Fruit fly (Drosophila melanogaster): ENCODE data around the gene CG32815.
A peak's percentile ranks its signal among the peaks of the same experiment; 100 is the strongest.

CG32815 gene

DNA sequence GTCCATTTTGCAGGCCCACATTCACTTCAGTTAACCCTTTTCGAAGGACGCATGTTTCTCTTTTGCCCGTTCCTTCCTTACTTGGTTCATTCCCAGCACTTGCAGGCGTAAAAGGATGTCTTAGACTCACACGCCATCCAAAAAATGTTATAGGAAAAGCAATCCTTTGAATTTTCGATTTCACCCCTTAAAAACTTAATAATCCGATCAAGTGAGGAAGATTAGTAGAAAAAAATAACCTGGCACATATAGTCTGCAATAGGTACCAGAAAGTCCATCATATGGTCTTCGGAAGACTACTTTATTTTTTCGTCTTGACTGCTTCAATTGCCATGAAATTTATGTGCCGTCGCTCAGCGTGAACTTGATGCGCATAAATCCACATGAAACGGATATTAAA lies 10.9 kb upstream of the CG32815 start (continued):
- no peak for TF ChIP-seq pros (GFP tag; optimal IDR thresholded peaks at IDR 0.05)
- 0 out of 2 replicates have a peak, but pooled peaks have one; percentile 7 for TF ChIP-seq Ada2b (GFP tag; IDR thresholded peaks at IDR 0.05)
- peak; percentile 3 for TF ChIP-seq CG12391 (tag; optimal IDR thresholded peaks at IDR 0.05)
- no peak for TF ChIP-seq prd (optimal IDR thresholded peaks at IDR 0.05)
- TF ChIP-seq prd (GFP tag; IDR thresholded peaks at IDR 0.05) = peak; percentile 51; the same call in 1 of the 3 replicates
- 0 out of 2 replicates have a peak, but pooled peaks have one; percentile 14 for TF ChIP-seq sob (GFP tag; IDR thresholded peaks at IDR 0.05)
- TF ChIP-seq CG1603 (tag; optimal IDR thresholded peaks at IDR 0.05) = peak; percentile 10
- TF ChIP-seq Rfx (GFP tag; IDR thresholded peaks at IDR 0.05) = 0 out of 2 replicates have a peak, but pooled peaks have one; percentile 17
- TF ChIP-seq Ets65A (GFP tag) = peak; percentile 59
- TF ChIP-seq CG9437 (GFP tag; optimal IDR thresholded peaks at IDR 0.05) = no peak
- peak; percentile 52 for TF ChIP-seq CG2120 (GFP tag; optimal IDR thresholded peaks at IDR 0.05)
- peak; percentile 14; the same call in 1 of the 2 replicates for TF ChIP-seq CG3847 (GFP tag; IDR thresholded peaks at IDR 0.05)
- peak; percentile 45 for TF ChIP-seq D19B (GFP tag; optimal IDR thresholded peaks at IDR 0.05)
- peak; percentile 60; the same call in 2 of the 3 replicates for TF ChIP-seq row (GFP tag; IDR thresholded peaks at IDR 0.05)
- TF ChIP-seq Hmr (GFP tag; optimal IDR thresholded peaks at IDR 0.05) = peak; percentile 5
- peak; percentile 2 for TF ChIP-seq CG13424 (tag; optimal IDR thresholded peaks at IDR 0.05)
- TF ChIP-seq Sry-δ (GFP tag; optimal IDR thresholded peaks at IDR 0.05) = no peak

DNA sequence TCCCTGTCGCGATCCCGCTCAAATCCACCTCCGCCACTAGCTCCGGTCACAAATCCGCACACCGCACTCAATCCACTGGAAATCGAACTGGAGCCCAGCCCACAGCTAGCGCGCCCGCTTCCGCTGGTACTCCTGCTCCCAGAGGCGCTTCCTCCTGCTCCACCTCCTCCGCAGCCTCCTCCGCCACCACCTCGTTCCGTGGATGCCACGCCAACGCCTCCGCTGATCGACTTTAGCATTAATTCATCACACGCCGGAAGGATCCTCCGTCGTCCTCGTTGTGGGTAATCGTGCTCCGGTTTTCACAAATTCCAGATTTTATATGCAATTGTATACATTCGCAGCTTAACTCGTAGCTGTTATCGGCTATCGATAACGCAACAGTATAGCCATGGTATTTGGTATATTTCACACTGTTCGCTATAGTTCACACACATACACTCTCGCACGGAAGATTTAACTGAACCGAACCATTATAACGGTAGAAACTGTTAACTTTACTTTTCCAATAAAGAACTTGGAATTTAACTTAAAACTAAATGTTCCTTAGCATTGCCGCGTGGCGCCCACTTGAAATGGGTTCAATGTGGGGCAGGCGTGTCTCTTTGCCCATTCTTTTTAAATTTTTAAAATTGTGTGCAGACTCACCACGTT lies 4.9 kb upstream of the CG32815 start, which contains the start of gene Lztr1:
Gene Lztr1 (minus strand): TSS at position 374 of the 654 bp plus-strand sequence.
- peak; percentile 1 for TF ChIP-seq CG12659 (GFP tag; optimal IDR thresholded peaks at IDR 0.05)
- TF ChIP-seq Bgb (GFP tag; IDR thresholded peaks at IDR 0.05; ENCODE audit: partially characterized antibody) = 0 out of 2 replicates have a peak, but pooled peaks have one; percentile 15
- TF ChIP-seq Dref (GFP tag; IDR thresholded peaks at IDR 0.05) = peak; percentile 63
- peak; percentile 86 for TF ChIP-seq Myb (GFP tag; optimal IDR thresholded peaks at IDR 0.05)
- no peak for TF ChIP-seq CG11085 (GFP tag; IDR thresholded peaks at IDR 0.05)
- peak; percentile 41 for TF ChIP-seq BEAF-32 (GFP tag; optimal IDR thresholded peaks at IDR 0.05)
- no peak for TF ChIP-seq disco-r (GFP tag; optimal IDR thresholded peaks at IDR 0.05)
- TF ChIP-seq Dfd (GFP tag; optimal IDR thresholded peaks at IDR 0.05) = no peak
- no peak for TF ChIP-seq h (optimal IDR thresholded peaks at IDR 0.05)
- no peak for TF ChIP-seq scrt (GFP tag; optimal IDR thresholded peaks at IDR 0.05)
- TF ChIP-seq ato (GFP tag; IDR thresholded peaks at IDR 0.05; ENCODE audit: partially characterized antibody) = 0 out of 2 replicates have a peak, but pooled peaks have one; percentile 38
- TF ChIP-seq MBD-R2 (GFP tag; IDR thresholded peaks at IDR 0.05) = peak; percentile 45
- TF ChIP-seq amos (GFP tag; IDR thresholded peaks at IDR 0.05; ENCODE audit: partially characterized antibody) = peak; percentile 34; the same call in 1 of the 2 replicates
- no peak for TF ChIP-seq CG6689 (GFP tag; IDR thresholded peaks at IDR 0.05)
- TF ChIP-seq ftz-f1 (GFP tag; optimal IDR thresholded peaks at IDR 0.05) = no peak
- no peak for TF ChIP-seq caup (GFP tag; optimal IDR thresholded peaks at IDR 0.05; ENCODE audit: severe bottlenecking)
- TF ChIP-seq MESR4 (GFP tag; optimal IDR thresholded peaks at IDR 0.05) = peak; percentile 77
- TF ChIP-seq Neu2 (GFP tag; optimal IDR thresholded peaks at IDR 0.05; ENCODE audit: borderline replicate concordance) = no peak
- TF ChIP-seq CG9817 (tag; optimal IDR thresholded peaks at IDR 0.05) = no peak
- TF ChIP-seq CG15479 (GFP tag; optimal IDR thresholded peaks at IDR 0.05) = no peak
- TF ChIP-seq Jarid2 (GFP tag; optimal IDR thresholded peaks at IDR 0.05) = no peak
- TF ChIP-seq Hmr (GFP tag; optimal IDR thresholded peaks at IDR 0.05) = no peak
- peak; percentile 54 for TF ChIP-seq CG4617 (GFP tag; optimal IDR thresholded peaks at IDR 0.05; ENCODE audit: borderline replicate concordance)
- no peak for TF ChIP-seq CG13287 (GFP tag; IDR thresholded peaks at IDR 0.05; ENCODE audit: partially characterized antibody)
- TF ChIP-seq crol (GFP tag; IDR thresholded peaks at IDR 0.05) = peak; percentile 55; the same call in 1 of the 2 replicates
- no peak for TF ChIP-seq CG2875 (GFP tag; optimal IDR thresholded peaks at IDR 0.05)
- no peak for TF ChIP-seq CG11560 (tag; IDR thresholded peaks at IDR 0.05)
- peak; percentile 12 for TF ChIP-seq CG1603 (tag; optimal IDR thresholded peaks at IDR 0.05)
- peak; percentile 41; the same call in 1 of the 3 replicates for TF ChIP-seq HLH4C (GFP tag; IDR thresholded peaks at IDR 0.05; ENCODE audit: partially characterized antibody)
- TF ChIP-seq CG15514 (GFP tag; optimal IDR thresholded peaks at IDR 0.05) = peak; percentile 95
- TF ChIP-seq gcm2 (GFP tag; optimal IDR thresholded peaks at IDR 0.05) = no peak
- peak; percentile 3 for TF ChIP-seq sens (GFP tag)
- peak; percentile 14 for TF ChIP-seq CG2116 (GFP tag; optimal IDR thresholded peaks at IDR 0.05)
